Worm (Caenorhabditis elegans) whole organism, L3 larva: ENCODE data around the gene vps-32.1.

Experiments
- ama-1 ChIP-seq: fragments of 150-350 bp; optimal IDR thresholded peaks from 2 replicates; lab custom pipeline; 2018
- egl-27 ChIP-seq: sonication (generic microtip); optimal IDR thresholded peaks from 4 replicates; lab custom pipeline; 2017; ENCODE audit warnings: missing biosample characterization, missing genetic modification reagents, missing genetic modification characterization
- elt-2 ChIP-seq: sonication (generic microtip); optimal IDR thresholded peaks from 2 replicates; lab custom pipeline; 2016; ENCODE audit warnings: missing genetic modification reagents, mild to moderate bottlenecking, missing genetic modification characterization, missing compliant biosample characterization
- fkh-10 ChIP-seq: sonication (generic microtip); optimal IDR thresholded peaks from 2 replicates; lab custom pipeline; 2017; ENCODE audit warnings: missing biosample characterization, missing genetic modification reagents, missing genetic modification characterization
- fkh-2 ChIP-seq: fragments of 150-350 bp; optimal IDR thresholded peaks from 2 replicates; lab custom pipeline; 2014; ENCODE audit warnings: missing biosample characterization, missing genetic modification reagents, missing genetic modification characterization
- jun-1 ChIP-seq: fragments of 150-350 bp; optimal IDR thresholded peaks from 2 replicates; lab custom pipeline; 2014; ENCODE audit warnings: missing biosample characterization, missing genetic modification reagents, missing genetic modification characterization
- nfya-1 ChIP-seq: sonication (generic microtip); optimal IDR thresholded peaks from 2 replicates; lab custom pipeline; 2017; ENCODE audit warnings: missing genetic modification characterization, mild to moderate bottlenecking, missing compliant biosample characterization, antibody characterized with exemption, moderate library complexity; ENCODE audit not compliant: insufficient read depth
- nhr-23 ChIP-seq: fragments of 150-350 bp; optimal IDR thresholded peaks from 2 replicates; lab custom pipeline; 2014; ENCODE audit warnings: missing biosample characterization, missing genetic modification reagents, missing genetic modification characterization
- pha-4 ChIP-seq: fragments of 150-350 bp; optimal IDR thresholded peaks from 2 replicates; lab custom pipeline; 2014; ENCODE audit warnings: missing biosample characterization, missing genetic modification reagents, missing genetic modification characterization
- tbx-2 ChIP-seq: sonication (generic microtip); optimal IDR thresholded peaks from 2 replicates; lab custom pipeline; 2016; ENCODE audit warnings: mild to moderate bottlenecking, missing genetic modification characterization, missing compliant biosample characterization

ce11 chrII:6614500-6614899 lies 25.0 kb downstream of the vps-32.1 start:
- TF ChIP-seq nhr-23 (no peak), pha-4 (tag; lab: Kevin White, UChicago) (no peak), jun-1 (no peak), fkh-10 (GFP tag; lab: Kevin White, UChicago) (no peak), elt-2 (tag; lab: Kevin White, UChicago) (peak; percentile 72), egl-27 (tag; lab: Kevin White, UChicago) (no peak), ama-1 (lab: Kevin White, UChicago) (no peak), nfya-1 (tag; lab: Kevin White, UChicago) (no peak), tbx-2 (tag; lab: Kevin White, UChicago) (no peak), fkh-2 (tag; lab: Kevin White, UChicago) (no peak)
